Worm (Caenorhabditis elegans) whole organism, mixed stage, embryonic: ENCODE data around the gene zipt-15.

Source experiments
- lin-32 ChIP-seq: fragments of 200-800 bp; sonication (Bioruptor generic); optimal IDR thresholded peaks from 2 replicates; lab custom pipeline; 2018; ENCODE audit warnings: mild to moderate bottlenecking, missing genetic modification characterization, missing compliant biosample characterization
- lsy-2 ChIP-seq: fragments of 150-350 bp; optimal IDR thresholded peaks from 2 replicates; lab custom pipeline; 2014; ENCODE audit warnings: missing biosample characterization, missing genetic modification characterization
- nhr-28 ChIP-seq: fragments of 150-350 bp; optimal IDR thresholded peaks from 2 replicates; lab custom pipeline; 2014; ENCODE audit warnings: missing biosample characterization, missing genetic modification characterization
- pha-4 ChIP-seq: fragments of 150-350 bp; optimal IDR thresholded peaks from 2 replicates; lab custom pipeline; 2018; ENCODE audit warnings: missing biosample characterization, missing genetic modification reagents, missing genetic modification characterization
- snpc-4 ChIP-seq: fragments of 150-350 bp; optimal IDR thresholded peaks from 2 replicates; lab custom pipeline; 2014; ENCODE audit warnings: missing biosample characterization, missing genetic modification characterization
- unc-62 ChIP-seq: fragments of 150-350 bp; optimal IDR thresholded peaks from 2 replicates; lab custom pipeline; 2014; ENCODE audit warnings: missing biosample characterization, missing genetic modification reagents, missing genetic modification characterization

DNA sequence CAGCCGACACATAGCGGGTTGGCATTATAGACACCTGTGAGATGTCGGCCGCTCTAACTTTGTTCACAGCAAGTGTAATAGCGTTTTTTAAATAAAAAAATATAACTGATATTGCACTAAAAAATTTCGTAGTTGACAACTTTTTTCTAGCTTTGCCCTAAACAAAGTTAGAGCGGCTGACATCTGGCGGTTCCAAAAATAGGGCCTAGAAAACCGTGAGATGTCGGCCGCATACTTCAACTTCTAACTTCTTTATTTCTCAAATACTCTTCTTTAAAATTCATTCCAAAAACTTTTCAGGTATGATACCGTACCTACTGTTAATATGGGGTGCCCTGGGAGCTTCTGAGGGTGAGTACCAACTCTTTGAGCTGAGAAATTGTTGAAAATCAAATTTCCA lies 33.9 kb upstream of the zipt-15 start, which contains the start of gene Y55F3BR.2:
- TF ChIP-seq nhr-28 (tag; lab: Kevin White, UChicago) (no peak), lsy-2 (tag; lab: Kevin White, UChicago) (no peak), pha-4 (tag; lab: Kevin White, UChicago) (no peak), lin-32 (GFP tag; lab: Kevin White, UChicago) (no peak), snpc-4 (no peak), unc-62 (GFP tag; lab: Kevin White, UChicago) (no peak)
